Fruit fly (Drosophila melanogaster): ENCODE measurements around the gene Targ1.
A peak's percentile ranks its signal among the peaks of the same experiment; 100 is the strongest.

- TF ChIP-seq Ets21C (GFP tag; optimal IDR thresholded peaks at IDR 0.05) (no peak), CG8119 (GFP tag; IDR thresholded peaks at IDR 0.05) (no peak), Hr39 (GFP tag; optimal IDR thresholded peaks at IDR 0.05) (peak; percentile 45), spab (GFP tag; optimal IDR thresholded peaks at IDR 0.05) (no peak), achi (GFP tag; optimal IDR thresholded peaks at IDR 0.05) (no peak)
Measured at dm6 chr3L:21224701-21225223, 22.1 kb upstream of the Targ1 start.

Measured in whole organism, prepupa.